Worm (Caenorhabditis elegans): ENCODE data around the gene rpl-23.

Gene rpl-23

ce11 chrIII:5714230-5714983, 8.5 kb upstream of the rpl-23 start, which contains the start of gene arf-1:
TSS of gene arf-1 (plus strand) at chrIII:5714886.
- TF ChIP-seq nhr-43 (tag; optimal IDR thresholded peaks at IDR 0.05; ENCODE audit: poor library complexity, severe bottlenecking) (no peak), hmg-11 (tag; optimal IDR thresholded peaks at IDR 0.05) (no peak), nhr-77 (tag; optimal IDR thresholded peaks at IDR 0.05) (peak; percentile 54), fos-1 (tag; optimal IDR thresholded peaks at IDR 0.05) (no peak), mml-1 (tag; optimal IDR thresholded peaks at IDR 0.05) (no peak), fkh-2 (tag; optimal IDR thresholded peaks at IDR 0.05) (no peak), snpc-4 (tag; optimal IDR thresholded peaks at IDR 0.05) (no peak), elt-2 (tag; optimal IDR thresholded peaks at IDR 0.05) (peak; percentile 17), elt-3 (tag; optimal IDR thresholded peaks at IDR 0.05) (no peak)

DNA sequence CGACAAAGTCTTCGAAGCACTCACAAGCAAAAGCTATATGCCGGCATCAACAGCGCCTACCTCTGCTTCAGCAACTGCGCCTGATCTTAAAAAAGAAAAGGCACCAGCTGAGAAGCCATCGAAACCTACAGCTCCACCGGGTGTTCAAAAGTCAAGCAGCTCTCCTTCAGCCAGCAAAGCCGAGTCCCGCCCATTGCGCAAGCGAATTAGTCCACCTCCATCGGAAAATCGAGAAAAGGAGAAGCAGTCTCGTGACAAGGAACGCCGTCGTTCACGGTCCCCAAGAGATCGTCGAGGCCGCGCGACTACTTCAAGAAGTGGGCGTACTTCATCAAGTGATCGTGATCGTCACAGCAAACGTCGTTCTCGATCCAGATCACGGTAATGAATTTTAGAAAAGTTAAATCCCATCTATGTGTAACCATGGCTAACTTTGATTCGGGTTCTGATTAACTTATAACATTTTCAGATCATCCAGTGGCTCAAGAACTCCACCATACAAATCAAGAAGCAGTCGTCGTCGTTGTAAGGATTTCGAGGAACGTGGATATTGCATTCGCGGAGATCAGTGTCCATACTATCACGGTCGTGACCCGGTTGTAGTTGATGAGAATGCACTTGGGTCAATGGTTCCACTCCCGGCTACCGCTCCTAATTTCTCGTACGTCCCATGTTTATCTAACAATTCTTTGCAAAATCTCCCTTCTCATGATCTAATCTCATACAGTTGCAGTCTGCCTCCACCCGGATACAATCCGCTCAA, 6.1 kb upstream of the rpl-23 start:
- TF ChIP-seq ceh-9 (tag; optimal IDR thresholded peaks at IDR 0.05) (no peak), nfya-1 (tag; optimal IDR thresholded peaks at IDR 0.05; ENCODE audit: insufficient read depth) (no peak), lsy-12 (tag; optimal IDR thresholded peaks at IDR 0.05) (no peak), egl-5 (tag; optimal IDR thresholded peaks at IDR 0.05) (no peak), elt-2 (tag; optimal IDR thresholded peaks at IDR 0.05) (no peak), pha-4 (tag; optimal IDR thresholded peaks at IDR 0.05) (no peak), ztf-4 (tag; optimal IDR thresholded peaks at IDR 0.05) (no peak), nhr-76 (tag; optimal IDR thresholded peaks at IDR 0.05) (no peak), egl-27 (tag; optimal IDR thresholded peaks at IDR 0.05) (no peak), daf-12 (tag; optimal IDR thresholded peaks at IDR 0.05) (no peak)

DNA sequence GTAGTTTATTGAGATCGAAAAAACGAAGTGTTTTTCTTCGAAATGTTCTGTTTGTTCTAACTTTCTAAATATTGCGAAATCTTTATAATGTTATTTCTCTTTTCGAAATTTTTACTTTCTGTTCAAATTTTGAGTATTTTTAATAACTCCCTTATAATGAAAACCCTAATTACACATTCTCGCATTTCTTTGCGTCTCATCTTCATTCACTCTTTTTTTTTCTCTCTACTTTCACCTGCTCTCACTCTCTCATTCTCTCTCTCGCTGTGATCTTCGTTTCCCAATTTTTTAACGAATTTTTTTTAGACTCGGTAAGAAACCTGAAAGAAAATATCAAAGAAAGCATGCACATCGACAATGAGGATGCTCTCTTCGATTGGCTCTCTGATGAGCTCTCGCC, 5.3 kb upstream of the rpl-23 start, which contains the start of gene rbm-26:
Gene rbm-26 (plus strand): TSS at position 301 of the 400 bp plus-strand sequence.
- no peak for TF ChIP-seq R02D3.7 (tag; optimal IDR thresholded peaks at IDR 0.05)
- TF ChIP-seq pha-4 (tag; optimal IDR thresholded peaks at IDR 0.05): peak; percentile 8
- no peak for TF ChIP-seq elt-3 (tag; optimal IDR thresholded peaks at IDR 0.05)
- TF ChIP-seq nfya-1 (tag; optimal IDR thresholded peaks at IDR 0.05; ENCODE audit: insufficient read depth): no peak
- no peak for TF ChIP-seq unc-62 (GFP tag; optimal IDR thresholded peaks at IDR 0.05)
- TF ChIP-seq mdl-1 (tag; optimal IDR thresholded peaks at IDR 0.05): no peak
- no peak for TF ChIP-seq ceh-16 (tag; optimal IDR thresholded peaks at IDR 0.05)
- TF ChIP-seq nhr-67 (tag; optimal IDR thresholded peaks at IDR 0.05): no peak

ce11 chrIII:5710676-5711075, 4.7 kb upstream of the rpl-23 start:
- TF ChIP-seq aly-2 (tag; optimal IDR thresholded peaks at IDR 0.05): no peak
- no peak for TF ChIP-seq pha-4 (tag; optimal IDR thresholded peaks at IDR 0.05)
- peak; percentile 28 for TF ChIP-seq ceh-28 (tag; optimal IDR thresholded peaks at IDR 0.05)
- TF ChIP-seq lsy-12 (tag; optimal IDR thresholded peaks at IDR 0.05): peak; percentile 63
- peak; percentile 18 for TF ChIP-seq skn-1 (tag; optimal IDR thresholded peaks at IDR 0.05)
- peak; percentile 58 for TF ChIP-seq elt-2 (tag; optimal IDR thresholded peaks at IDR 0.05)
- TF ChIP-seq ama-1 (optimal IDR thresholded peaks at IDR 0.05): peak; percentile 45
- no peak for TF ChIP-seq egl-5 (tag; optimal IDR thresholded peaks at IDR 0.05)
- no peak for TF ChIP-seq ztf-4 (tag; optimal IDR thresholded peaks at IDR 0.05)
- TF ChIP-seq lin-39 (tag; optimal IDR thresholded peaks at IDR 0.05): peak; percentile 40
- TF ChIP-seq tbx-2 (tag; optimal IDR thresholded peaks at IDR 0.05): no peak
- peak; percentile 66 for TF ChIP-seq nhr-25 (tag; optimal IDR thresholded peaks at IDR 0.05)
- TF ChIP-seq elt-3 (tag; optimal IDR thresholded peaks at IDR 0.05): no peak
- peak; percentile 95 for TF ChIP-seq nfya-1 (tag; optimal IDR thresholded peaks at IDR 0.05; ENCODE audit: insufficient read depth)
- no peak for TF ChIP-seq nhr-77 (tag; optimal IDR thresholded peaks at IDR 0.05)
- TF ChIP-seq unc-62 (GFP tag; optimal IDR thresholded peaks at IDR 0.05): peak; percentile 40
- TF ChIP-seq eor-1 (tag; optimal IDR thresholded peaks at IDR 0.05): no peak
- TF ChIP-seq sea-2 (GFP tag; optimal IDR thresholded peaks at IDR 0.05): no peak
- no peak for TF ChIP-seq snpc-4 (tag; optimal IDR thresholded peaks at IDR 0.05)
- TF ChIP-seq R02D3.7 (tag; optimal IDR thresholded peaks at IDR 0.05): no peak
- TF ChIP-seq mml-1 (tag; optimal IDR thresholded peaks at IDR 0.05): no peak
- no peak for TF ChIP-seq nhr-237 (tag; optimal IDR thresholded peaks at IDR 0.05)
- no peak for TF ChIP-seq nhr-11 (tag; optimal IDR thresholded peaks at IDR 0.05)
- TF ChIP-seq ceh-16 (tag; optimal IDR thresholded peaks at IDR 0.05): no peak
- peak; percentile 49 for TF ChIP-seq pqm-1 (tag; optimal IDR thresholded peaks at IDR 0.05)
- no peak for TF ChIP-seq ceh-82 (tag; optimal IDR thresholded peaks at IDR 0.05)
- no peak for TF ChIP-seq nhr-28 (tag; optimal IDR thresholded peaks at IDR 0.05)
- no peak for TF ChIP-seq mdl-1 (tag; optimal IDR thresholded peaks at IDR 0.05)
- TF ChIP-seq jun-1 (tag; optimal IDR thresholded peaks at IDR 0.05): no peak
- TF ChIP-seq nhr-12 (tag; optimal IDR thresholded peaks at IDR 0.05): no peak
- no peak for TF ChIP-seq unc-39 (tag; optimal IDR thresholded peaks at IDR 0.05)
- TF ChIP-seq nhr-23 (tag; optimal IDR thresholded peaks at IDR 0.05): peak; percentile 86
- TF ChIP-seq fkh-2 (tag; optimal IDR thresholded peaks at IDR 0.05): no peak
- no peak for TF ChIP-seq elt-1 (tag; optimal IDR thresholded peaks at IDR 0.05)
- no peak for TF ChIP-seq fos-1 (tag; optimal IDR thresholded peaks at IDR 0.05)
- TF ChIP-seq nhr-76 (tag; optimal IDR thresholded peaks at IDR 0.05): no peak
